Fruit fly (Drosophila melanogaster) S2 (cell line): ENCODE measurements around the gene QC.

Experiments used
- CG8478 ChIP-seq: fragments of >200 bp; optimal IDR thresholded peaks from 2 replicates; lab custom pipeline; 2018
- CTCF ChIP-seq, 2 experiments: fragments of >200 bp; optimal IDR thresholded peaks; 2 replicates each; lab custom pipeline; 2018

dm6 chr3L:5884735-5885134 is 17.5 kb downstream of the QC start:
- TF ChIP-seq CTCF (optimal IDR thresholded peaks at IDR 0.05; lab: Kevin White, UChicago) (no peak), CG8478 (lab: Kevin White, UChicago) (no peak)
